Worm (Caenorhabditis elegans) whole organism, midembryonic: ENCODE measurements around the gene mfsd-8.
A peak's percentile ranks its signal among the peaks of the same experiment; 100 is the strongest.
"Not testable (repeated sequence)": the region's sequence is repeated elsewhere in the genome, so short reads cannot be mapped to it uniquely, and the experiment has no call there.

ENCODE experiments used
- T22C8.4 ChIP-seq: fragments of 200-800 bp; sonication (Bioruptor generic); IDR thresholded peaks from 2 replicates; pipeline ENCODE4 v1.3.6; 2022; ENCODE audit warnings: missing genetic modification characterization, missing compliant biosample characterization
- cog-1 ChIP-seq: sonication (generic microtip); optimal IDR thresholded peaks from 2 replicates; lab custom pipeline; 2016; ENCODE audit warnings: missing genetic modification characterization, missing compliant biosample characterization
- flt-1 ChIP-seq: fragments of 200-800 bp; sonication (Bioruptor generic); IDR thresholded peaks from 2 replicates; pipeline ENCODE4 v1.3.6; 2022; ENCODE audit warnings: missing genetic modification characterization, missing compliant biosample characterization
- klf-2 ChIP-seq: fragments of 200-800 bp; sonication (Bioruptor generic); conservative IDR thresholded peaks from 2 replicates; pipeline ENCODE4 v1.3.6; 2022; ENCODE audit warnings: missing genetic modification reagents, missing genetic modification characterization, missing compliant biosample characterization
- med-1 ChIP-seq: sonication (generic microtip); optimal IDR thresholded peaks from 2 replicates; lab custom pipeline; 2017; ENCODE audit warnings: missing genetic modification characterization, mild to moderate bottlenecking, missing compliant biosample characterization, antibody characterized with exemption, missing genetic modification reagents; ENCODE audit not compliant: insufficient read depth
- ref-1 ChIP-seq: fragments of 200-800 bp; sonication (Bioruptor generic); conservative IDR thresholded peaks from 2 replicates; pipeline ENCODE4 v1.3.6; 2022; ENCODE audit warnings: missing genetic modification reagents, missing genetic modification characterization, missing compliant biosample characterization
- tab-1 ChIP-seq: fragments of 200-800 bp; sonication (Bioruptor generic); IDR thresholded peaks from 2 replicates; pipeline ENCODE4 v1.3.6; 2022; ENCODE audit warnings: missing genetic modification characterization, missing compliant biosample characterization
- ztf-23 ChIP-seq: fragments of 200-800 bp; sonication (Bioruptor generic); IDR thresholded peaks from 2 replicates; pipeline ENCODE4 v1.3.6; 2022; ENCODE audit warnings: missing genetic modification reagents, missing genetic modification characterization, missing compliant biosample characterization
- ztf-29 ChIP-seq: fragments of 200-800 bp; sonication (Bioruptor generic); IDR thresholded peaks from 2 replicates; pipeline ENCODE4 v1.3.6; 2022; ENCODE audit warnings: missing genetic modification reagents, missing genetic modification characterization, missing compliant biosample characterization

mfsd-8 gene

ce11 chrIII:3312111-3312510, 30.0 kb downstream of the mfsd-8 start:
- TF ChIP-seq ztf-23 (GFP tag; lab: Robert Waterston, UW): no peak
- no peak for TF ChIP-seq ztf-29 (GFP tag; lab: Robert Waterston, UW)
- TF ChIP-seq cog-1 (tag; lab: Kevin White, UChicago): no peak
- TF ChIP-seq flt-1 (GFP tag; lab: Robert Waterston, UW): no peak
- no peak for TF ChIP-seq T22C8.4 (GFP tag; lab: Robert Waterston, UW)

ce11 chrIII:3317887-3318286, 35.8 kb downstream of the mfsd-8 start:
- TF ChIP-seq klf-2: no peak

- TF ChIP-seq tab-1 (GFP tag; lab: Robert Waterston, UW): no peak
- TF ChIP-seq ztf-29 (GFP tag; lab: Robert Waterston, UW): no peak
- no peak for TF ChIP-seq med-1
- TF ChIP-seq cog-1 (tag; lab: Kevin White, UChicago): no peak
- TF ChIP-seq ztf-23 (GFP tag; lab: Robert Waterston, UW): no peak
- TF ChIP-seq klf-2: no peak
- TF ChIP-seq ref-1 (GFP tag; lab: Robert Waterston, UW): no peak
- no peak for TF ChIP-seq flt-1 (GFP tag; lab: Robert Waterston, UW)
- no peak for TF ChIP-seq T22C8.4 (GFP tag; lab: Robert Waterston, UW)
Observed at ce11 chrIII:3321145-3321544, 39.0 kb downstream of the mfsd-8 start, which contains the start of gene Y53G8AR.9. Gene Y53G8AR.9, minus strand, starts transcription at chrIII:3321245.

- TF ChIP-seq T22C8.4 (GFP tag; lab: Robert Waterston, UW) (no peak), ztf-23 (GFP tag; lab: Robert Waterston, UW) (no peak), flt-1 (GFP tag; lab: Robert Waterston, UW) (no peak), cog-1 (tag; lab: Kevin White, UChicago) (no peak), tab-1 (GFP tag; lab: Robert Waterston, UW) (no peak), ztf-29 (GFP tag; lab: Robert Waterston, UW) (no peak), klf-2 (no peak), ref-1 (GFP tag; lab: Robert Waterston, UW) (no peak), med-1 (no peak)
Observed at ce11 chrIII:3322317-3323010, 40.4 kb downstream of the mfsd-8 start, which contains the start of gene phf-15. Gene phf-15, plus strand, starts transcription at chrIII:3322853.

ce11 chrIII:3323906-3324305, 41.8 kb downstream of the mfsd-8 start:
- TF ChIP-seq ztf-23 (GFP tag; lab: Robert Waterston, UW) (0 out of 2 replicates have a peak, but pooled peaks have one; percentile 41), flt-1 (GFP tag; lab: Robert Waterston, UW) (no peak)

- no peak for TF ChIP-seq ztf-29 (GFP tag; lab: Robert Waterston, UW)
- no peak for TF ChIP-seq ztf-23 (GFP tag; lab: Robert Waterston, UW)
- no peak for TF ChIP-seq med-1
- TF ChIP-seq ref-1 (GFP tag; lab: Robert Waterston, UW): no peak
- TF ChIP-seq T22C8.4 (GFP tag; lab: Robert Waterston, UW): no peak
- TF ChIP-seq tab-1 (GFP tag; lab: Robert Waterston, UW): no peak
- TF ChIP-seq flt-1 (GFP tag; lab: Robert Waterston, UW): no peak
- no peak for TF ChIP-seq cog-1 (tag; lab: Kevin White, UChicago)
- no peak for TF ChIP-seq klf-2
Observed at ce11 chrIII:3329467-3329866, 47.4 kb downstream of the mfsd-8 start.

DNA sequence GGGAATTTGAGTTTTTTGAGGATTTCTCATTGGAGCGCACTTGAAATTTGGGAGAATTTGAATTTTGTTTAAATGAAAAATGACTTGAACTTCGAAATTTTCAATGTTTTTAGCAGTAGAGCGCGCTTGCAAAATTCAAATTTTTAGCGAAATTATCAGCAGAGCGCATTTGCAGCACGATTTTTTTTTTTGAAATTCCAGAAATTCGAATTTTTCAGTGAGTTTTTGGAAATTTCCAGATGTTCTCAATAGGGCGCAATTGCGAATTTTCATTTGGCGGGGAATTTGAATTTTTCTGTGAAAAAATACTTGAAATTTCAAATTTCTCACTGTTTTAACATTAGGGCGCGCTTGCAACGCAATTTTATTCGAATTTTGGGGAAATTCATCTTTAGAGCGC, 49.7 kb downstream of the mfsd-8 start:
- no peak for TF ChIP-seq T22C8.4 (GFP tag; lab: Robert Waterston, UW)
- TF ChIP-seq ztf-23 (GFP tag; lab: Robert Waterston, UW): no peak
- no peak for TF ChIP-seq cog-1 (tag; lab: Kevin White, UChicago)
- no peak for TF ChIP-seq klf-2
- TF ChIP-seq flt-1 (GFP tag; lab: Robert Waterston, UW): no peak
- no peak for TF ChIP-seq tab-1 (GFP tag; lab: Robert Waterston, UW)
- TF ChIP-seq med-1: no peak
- TF ChIP-seq ref-1 (GFP tag; lab: Robert Waterston, UW): no peak
- TF ChIP-seq ztf-29 (GFP tag; lab: Robert Waterston, UW): no peak

DNA sequence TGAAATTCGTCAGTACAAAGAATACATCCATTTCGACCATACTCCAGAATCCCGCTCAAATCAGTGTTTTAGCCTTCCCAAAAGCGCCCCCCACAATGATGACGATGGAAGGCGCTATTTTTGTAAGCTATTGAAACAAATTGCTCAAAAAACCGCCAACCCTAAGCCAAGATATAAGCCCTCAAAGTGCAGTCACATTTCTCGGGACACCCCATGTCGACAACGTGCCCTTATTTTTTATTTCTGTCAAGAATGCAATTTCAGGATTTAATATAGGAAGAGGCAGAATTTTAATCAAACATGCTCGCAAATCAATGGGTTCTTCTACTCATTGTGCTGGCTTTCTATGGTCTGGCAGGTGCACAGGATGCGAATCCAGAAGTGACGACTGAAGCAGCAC, 50.6 kb downstream of the mfsd-8 start, which contains the start of gene Y53G8AR.1:
TSS of gene Y53G8AR.1 (plus strand) at position 301 of the 400 bp plus-strand sequence.
- not testable (repeated sequence) for TF ChIP-seq tab-1 (GFP tag; lab: Robert Waterston, UW); T22C8.4 (GFP tag; lab: Robert Waterston, UW); med-1

DNA sequence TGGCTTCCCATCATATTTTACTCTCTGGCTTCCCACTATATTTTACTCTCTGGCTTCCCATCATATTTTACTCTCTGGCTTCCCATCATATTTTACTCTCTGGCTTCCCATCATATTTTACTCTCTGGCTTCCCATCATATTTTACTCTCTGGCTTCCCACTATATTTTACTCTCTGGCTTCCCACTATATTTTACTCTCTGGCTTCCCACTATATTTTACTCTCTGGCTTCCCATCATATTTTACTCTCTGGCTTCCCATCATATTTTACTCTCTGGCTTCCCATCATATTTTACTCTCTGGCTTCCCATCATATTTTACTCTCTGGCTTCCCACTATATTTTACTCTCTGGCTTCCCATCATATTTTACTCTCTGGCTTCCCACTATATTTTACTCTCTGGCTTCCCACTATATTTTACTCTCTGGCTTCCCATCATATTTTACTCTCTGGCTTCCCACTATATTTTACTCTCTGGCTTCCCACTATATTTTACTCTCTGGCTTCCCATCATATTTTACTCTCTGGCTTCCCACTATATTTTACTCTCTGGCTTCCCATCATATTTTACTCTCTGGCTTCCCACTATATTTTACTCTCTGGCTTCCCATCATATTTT, 52.9 kb downstream of the mfsd-8 start:
- peak; percentile 93 for TF ChIP-seq ref-1 (GFP tag; lab: Robert Waterston, UW)
- peak; percentile 87 for TF ChIP-seq T22C8.4 (GFP tag; lab: Robert Waterston, UW)
- peak; percentile 98 for TF ChIP-seq klf-2
- peak; percentile 89 for TF ChIP-seq tab-1 (GFP tag; lab: Robert Waterston, UW)
- TF ChIP-seq flt-1 (GFP tag; lab: Robert Waterston, UW): peak; percentile 94
- peak; percentile 95 for TF ChIP-seq ztf-23 (GFP tag; lab: Robert Waterston, UW)
- peak; percentile 97 for TF ChIP-seq ztf-29 (GFP tag; lab: Robert Waterston, UW)
